Fruit fly (Drosophila melanogaster) whole organism, embryonic: ENCODE measurements around the gene Sf3b6.

ENCODE experiments used
- Abd-B ChIP-seq: fragments of 200-800 bp; sonication (Bioruptor generic); optimal IDR thresholded peaks from 2 replicates; lab custom pipeline; 2018; ENCODE audit warnings: missing biosample characterization, mild to moderate bottlenecking, missing genetic modification characterization, moderate library complexity
- Awh ChIP-seq: fragments of 200-800 bp; sonication (Bioruptor generic); IDR thresholded peaks from 2 replicates; pipeline ENCODE4, ENCODE4 v1.3.6; 2022; ENCODE audit warnings: missing biosample characterization, missing genetic modification characterization
- B-H1 ChIP-seq: fragments of 200-800 bp; sonication (Bioruptor generic); IDR thresholded peaks from 3 replicates; pipeline ENCODE4 v1.3.6; 2022; ENCODE audit warnings: missing biosample characterization, missing genetic modification characterization
- CG10267 ChIP-seq: fragments of 200-800 bp; sonication (Bioruptor generic); optimal IDR thresholded peaks from 2 replicates; lab custom pipeline; 2018; ENCODE audit warnings: missing biosample characterization, mild to moderate bottlenecking, missing genetic modification characterization, moderate library complexity
- CG10431 ChIP-seq: fragments of 200-800 bp; sonication (Bioruptor generic); optimal IDR thresholded peaks from 3 replicates; lab custom pipeline; 2018; ENCODE audit warnings: missing biosample characterization, mild to moderate bottlenecking, missing genetic modification characterization
- CG10959 ChIP-seq: fragments of 200-800 bp; sonication (Bioruptor generic); IDR thresholded peaks from 2 replicates; pipeline ENCODE4 v1.3.6; 2022; ENCODE audit warnings: missing biosample characterization, missing genetic modification characterization
- CG11085 ChIP-seq: fragments of 200-800 bp; sonication (Bioruptor generic); IDR thresholded peaks from 2 replicates; pipeline ENCODE4 v1.3.6; 2022; ENCODE audit warnings: missing biosample characterization, missing genetic modification characterization
- CG11560 ChIP-seq: fragments of 200-800 bp; sonication (Bioruptor generic); IDR thresholded peaks from 3 replicates; pipeline ENCODE4 v1.3.6; 2022; ENCODE audit warnings: missing biosample characterization, missing genetic modification characterization
- CG11696 ChIP-seq: fragments of 200-800 bp; sonication (Bioruptor generic); IDR thresholded peaks from 2 replicates; pipeline ENCODE4 v1.3.6; 2022; ENCODE audit warnings: missing biosample characterization, missing genetic modification characterization
- CG11723 ChIP-seq: fragments of 200-800 bp; sonication (Bioruptor generic); optimal IDR thresholded peaks from 2 replicates; lab custom pipeline; 2017; ENCODE audit warnings: missing biosample characterization, mild to moderate bottlenecking, missing genetic modification characterization
- CG12155 ChIP-seq: fragments of 200-800 bp; sonication (Bioruptor generic); optimal IDR thresholded peaks from 3 replicates; lab custom pipeline; 2016; ENCODE audit warnings: missing biosample characterization, missing genetic modification characterization
- CG12236 ChIP-seq: fragments of 200-800 bp; sonication (Bioruptor generic); optimal IDR thresholded peaks from 2 replicates; lab custom pipeline; 2016; ENCODE audit warnings: missing biosample characterization, missing genetic modification characterization
- CG13424 ChIP-seq: fragments of 200-800 bp; sonication (Bioruptor generic); optimal IDR thresholded peaks from 2 replicates; lab custom pipeline; 2019; ENCODE audit warnings: missing biosample characterization, mild to moderate bottlenecking, missing genetic modification characterization, moderate library complexity
- CG15479 ChIP-seq: fragments of 200-800 bp; sonication (Bioruptor generic); optimal IDR thresholded peaks from 3 replicates; lab custom pipeline; 2019; ENCODE audit warnings: missing biosample characterization, mild to moderate bottlenecking, missing genetic modification characterization, moderate library complexity
- CG1602 ChIP-seq: fragments of 200-800 bp; sonication (Bioruptor generic); optimal IDR thresholded peaks from 3 replicates; lab custom pipeline; 2016; ENCODE audit warnings: missing biosample characterization, missing genetic modification characterization
- CG2889 ChIP-seq: fragments of 200-800 bp; sonication (Bioruptor generic); IDR thresholded peaks from 3 replicates; pipeline ENCODE4 v1.3.6; 2022; ENCODE audit warnings: missing biosample characterization, missing genetic modification characterization
- CG3065 ChIP-seq: fragments of 200-800 bp; sonication (Bioruptor generic); optimal IDR thresholded peaks from 2 replicates; lab custom pipeline; 2016; ENCODE audit warnings: missing biosample characterization, missing genetic modification characterization
- CG3407 ChIP-seq: fragments of 200-800 bp; sonication (Bioruptor generic); optimal IDR thresholded peaks from 2 replicates; lab custom pipeline; 2018; ENCODE audit warnings: missing biosample characterization, mild to moderate bottlenecking, missing genetic modification characterization
- CG5245 ChIP-seq: fragments of 200-800 bp; sonication (Bioruptor generic); optimal IDR thresholded peaks from 3 replicates; lab custom pipeline; 2016; ENCODE audit warnings: missing biosample characterization, missing genetic modification characterization
- CG6683 ChIP-seq: fragments of 200-800 bp; sonication (Bioruptor generic); optimal IDR thresholded peaks from 2 replicates; lab custom pipeline; 2017; ENCODE audit warnings: missing biosample characterization, mild to moderate bottlenecking, missing genetic modification characterization, missing genetic modification reagents
- CG8388 ChIP-seq: fragments of 200-800 bp; sonication (Bioruptor generic); optimal IDR thresholded peaks from 2 replicates; lab custom pipeline; 2019; ENCODE audit warnings: missing biosample characterization, mild to moderate bottlenecking, missing genetic modification characterization, moderate library complexity
- CG9215 ChIP-seq: fragments of 200-800 bp; sonication (Bioruptor generic); IDR thresholded peaks from 2 replicates; pipeline ENCODE4 v1.3.6; 2022; ENCODE audit warnings: missing biosample characterization, missing genetic modification characterization
- CTCF ChIP-seq: fragments of 200-800 bp; sonication (Bioruptor generic); optimal IDR thresholded peaks from 2 replicates; lab custom pipeline; 2017; ENCODE audit warnings: missing biosample characterization, mild to moderate bottlenecking, missing genetic modification characterization, moderate library complexity
- Dad ChIP-seq: fragments of 200-800 bp; sonication (Bioruptor generic); optimal IDR thresholded peaks from 3 replicates; lab custom pipeline; 2016; ENCODE audit warnings: missing biosample characterization, missing genetic modification characterization
- Dp ChIP-seq: fragments of 200-800 bp; sonication (Bioruptor generic); optimal IDR thresholded peaks from 2 replicates; lab custom pipeline; 2018; ENCODE audit warnings: missing biosample characterization, mild to moderate bottlenecking, missing genetic modification characterization, moderate library complexity
- H15 ChIP-seq: fragments of 200-800 bp; sonication (Bioruptor generic); IDR thresholded peaks from 3 replicates; pipeline ENCODE4 v1.3.6; 2022; ENCODE audit warnings: missing biosample characterization, missing genetic modification characterization
- HLH3B ChIP-seq: fragments of 200-800 bp; sonication (Bioruptor generic); IDR thresholded peaks from 2 replicates; pipeline ENCODE4 v1.3.6; 2022; ENCODE audit warnings: missing biosample characterization, missing genetic modification characterization
- Hmr ChIP-seq: fragments of 200-800 bp; sonication (Bioruptor generic); optimal IDR thresholded peaks from 3 replicates; lab custom pipeline; 2017; ENCODE audit warnings: mild to moderate bottlenecking, missing biosample characterization, missing genetic modification reagents, missing genetic modification characterization
- Hmx ChIP-seq: fragments of 200-800 bp; sonication (Bioruptor generic); optimal IDR thresholded peaks from 2 replicates; lab custom pipeline; 2016; ENCODE audit warnings: missing biosample characterization, missing genetic modification characterization
- Meics ChIP-seq: fragments of 200-800 bp; sonication (Bioruptor generic); optimal IDR thresholded peaks from 2 replicates; lab custom pipeline; 2017; ENCODE audit warnings: missing biosample characterization, mild to moderate bottlenecking, missing genetic modification characterization
- Oli ChIP-seq: fragments of 200-800 bp; sonication (Bioruptor generic); optimal IDR thresholded peaks from 2 replicates; lab custom pipeline; 2018; ENCODE audit warnings: missing biosample characterization, mild to moderate bottlenecking, missing genetic modification characterization, moderate library complexity
- Optix ChIP-seq: fragments of 200-800 bp; sonication (Bioruptor generic); IDR thresholded peaks from 3 replicates; pipeline ENCODE4 v1.3.6; 2022; ENCODE audit warnings: missing biosample characterization, missing genetic modification characterization
- Sin3A ChIP-seq: fragments of >200 bp; optimal IDR thresholded peaks from 2 replicates; lab custom pipeline; 2018
- Sox100B ChIP-seq: fragments of 200-800 bp; sonication (Bioruptor generic); optimal IDR thresholded peaks from 3 replicates; lab custom pipeline; 2018; ENCODE audit warnings: missing biosample characterization, mild to moderate bottlenecking, missing genetic modification characterization
- amos ChIP-seq: fragments of 200-800 bp; sonication (Bioruptor generic); IDR thresholded peaks from 2 replicates; pipeline ENCODE4 v1.3.6; 2022; ENCODE audit warnings: missing biosample characterization, missing genetic modification characterization; ENCODE audit not compliant: partially characterized antibody
- btn ChIP-seq: fragments of 200-800 bp; sonication (Bioruptor generic); optimal IDR thresholded peaks from 2 replicates; lab custom pipeline; 2016; ENCODE audit warnings: missing biosample characterization, missing genetic modification characterization
- cg ChIP-seq: fragments of 200-800 bp; sonication (Bioruptor generic); optimal IDR thresholded peaks from 3 replicates; lab custom pipeline; 2019; ENCODE audit warnings: missing biosample characterization, mild to moderate bottlenecking, missing genetic modification characterization, moderate library complexity
- dan ChIP-seq: fragments of 200-800 bp; sonication (Bioruptor generic); IDR thresholded peaks from 2 replicates; pipeline ENCODE4 v1.3.6; 2022; ENCODE audit warnings: missing biosample characterization, missing genetic modification characterization
- dmrt99B ChIP-seq: fragments of 200-800 bp; sonication (Bioruptor generic); optimal IDR thresholded peaks from 2 replicates; lab custom pipeline; 2018; ENCODE audit warnings: missing biosample characterization, mild to moderate bottlenecking, missing genetic modification characterization, moderate library complexity
- dpn ChIP-seq, 2 experiments: fragments of 200-800 bp; sonication (Bioruptor generic); optimal IDR thresholded peaks; 3 replicates each; lab custom pipeline; 2016; ENCODE audit warnings: missing biosample characterization in 2 of 2, missing genetic modification characterization in 2 of 2
- fd102C ChIP-seq: fragments of 200-800 bp; sonication (Bioruptor generic); optimal IDR thresholded peaks from 2 replicates; lab custom pipeline; 2018; ENCODE audit warnings: missing biosample characterization, mild to moderate bottlenecking, missing genetic modification characterization, moderate library complexity
- gfzf ChIP-seq: fragments of 200-800 bp; sonication (Bioruptor generic); optimal IDR thresholded peaks from 2 replicates; lab custom pipeline; 2016; ENCODE audit warnings: missing biosample characterization, mild to moderate bottlenecking, missing genetic modification characterization, moderate library complexity
- grau ChIP-seq: fragments of 200-800 bp; optimal IDR thresholded peaks from 3 replicates; lab custom pipeline; 2019; ENCODE audit warnings: missing biosample characterization, mild to moderate bottlenecking, missing genetic modification characterization, moderate library complexity
- hkb ChIP-seq, 2 experiments: fragments of 200-800 bp in 1 of 2; fragments of >200 bp in 1 of 2; sonication (Bioruptor generic) in 1 of 2; IDR thresholded peaks in 1 of 2; optimal IDR thresholded peaks in 1 of 2; 2 replicates each; pipeline versions ENCODE4 v1.3.6 to Lab custom; 2017 to 2022; ENCODE audit warnings: missing biosample characterization in 1 of 2, missing genetic modification characterization in 1 of 2
- insv ChIP-seq, 2 experiments: fragments of 200-800 bp; sonication (Bioruptor generic); optimal IDR thresholded peaks; 3 replicates each; lab custom pipeline; 2016 to 2018; ENCODE audit warnings: missing biosample characterization in 2 of 2, missing genetic modification characterization in 2 of 2
- kni ChIP-seq: fragments of 200-800 bp; sonication (Bioruptor generic); optimal IDR thresholded peaks from 3 replicates; lab custom pipeline; 2017; ENCODE audit warnings: mild to moderate bottlenecking, missing biosample characterization, missing genetic modification reagents, missing genetic modification characterization
- scrt ChIP-seq: fragments of 200-800 bp; sonication (Bioruptor generic); optimal IDR thresholded peaks from 2 replicates; lab custom pipeline; 2018; ENCODE audit warnings: missing biosample characterization, mild to moderate bottlenecking, missing genetic modification characterization, moderate library complexity
- seq ChIP-seq: fragments of 200-800 bp; sonication (Bioruptor generic); IDR thresholded peaks from 2 replicates; pipeline ENCODE4 v1.3.6; 2022; ENCODE audit warnings: missing biosample characterization, missing genetic modification characterization
- sim ChIP-seq: fragments of 200-800 bp; sonication (Bioruptor generic); IDR thresholded peaks from 2 replicates; pipeline ENCODE4 v1.3.6; 2022; ENCODE audit warnings: missing biosample characterization, missing genetic modification characterization
- tll ChIP-seq, 2 experiments: fragments of 200-800 bp in 1 of 2; fragments of >200 bp in 1 of 2; sonication (Bioruptor generic) in 1 of 2; optimal IDR thresholded peaks; 2 replicates each; lab custom pipeline; 2017 to 2019; ENCODE audit warnings: missing biosample characterization in 2 of 2, missing genetic modification characterization in 2 of 2, mild to moderate bottlenecking in 1 of 2, moderate library complexity in 1 of 2

Gene Sf3b6

dm6 chr3L:6184884-6185438, 8.0 kb downstream of the Sf3b6 start, which contains the start of the genes D19B and CG43293 (continued):
- TF ChIP-seq Dad (peak; percentile 80), sim (GFP tag; lab: Robert Waterston, UW) (peak; percentile 69), Optix (GFP tag; lab: Robert Waterston, UW) (peak; percentile 93), CG11560 (tag; lab: Robert Waterston, UW) (peak; percentile 72; the same call in 2 of the 3 replicates), CG12236 (GFP tag; lab: Kevin White, UChicago) (peak; percentile 64), Hmr (GFP tag; lab: Kevin White, UChicago) (peak; percentile 90), fd102C (GFP tag; lab: Kevin White, UChicago) (peak; percentile 12), Sox100B (GFP tag; lab: Kevin White, UChicago) (peak; percentile 85), insv (GFP tag; optimal IDR thresholded peaks at IDR 0.05; lab: Kevin White, UChicago) (peak in 1 of 2 experiments; percentile 69), CG10431 (peak; percentile 56), Abd-B (GFP tag; lab: Kevin White, UChicago) (peak; percentile 65), cg (GFP tag; lab: Kevin White, UChicago) (peak; percentile 97), CG12155 (GFP tag; lab: Kevin White, UChicago) (peak; percentile 100), Dp (GFP tag; lab: Kevin White, UChicago) (peak; percentile 25), dmrt99B (peak; percentile 90), CG13424 (tag; lab: Kevin White, UChicago) (peak; percentile 87), Hmx (GFP tag; lab: Kevin White, UChicago) (peak; percentile 48), CG11696 (GFP tag; lab: Robert Waterston, UW) (peak; percentile 99), hkb (optimal IDR thresholded peaks at IDR 0.05; lab: Kevin White, UChicago) (no peak), hkb (GFP tag; IDR thresholded peaks at IDR 0.05; lab: Robert Waterston, UW) (peak; percentile 91), CG1602 (peak; percentile 88), CG8388 (GFP tag; lab: Kevin White, UChicago) (peak; percentile 79), CG15479 (GFP tag; lab: Kevin White, UChicago) (peak; percentile 31), CG11723 (GFP tag; lab: Kevin White, UChicago) (peak; percentile 82), CG5245 (GFP tag; lab: Kevin White, UChicago) (peak; percentile 84), HLH3B (GFP tag; lab: Robert Waterston, UW) (peak; percentile 91), CG3065 (GFP tag; lab: Kevin White, UChicago) (peak; percentile 90), dan (GFP tag; lab: Robert Waterston, UW) (no peak), seq (GFP tag; lab: Robert Waterston, UW) (peak; percentile 78), CG10267 (tag; lab: Kevin White, UChicago) (peak; percentile 82), dpn (GFP tag; optimal IDR thresholded peaks at IDR 0.05; lab: Kevin White, UChicago) (peak; percentile 92 to 93), CTCF (GFP tag; lab: Kevin White, UChicago) (no peak), Meics (peak; percentile 90), gfzf (peak; percentile 21), CG10959 (GFP tag; lab: Robert Waterston, UW) (peak; percentile 81), tll (GFP tag; optimal IDR thresholded peaks at IDR 0.05; lab: Kevin White, UChicago) (peak in 1 of 2 experiments; percentile 76), scrt (GFP tag; lab: Kevin White, UChicago) (peak; percentile 73), Awh (GFP tag; lab: Robert Waterston, UW) (peak; percentile 93), grau (tag; lab: Kevin White, UChicago) (peak; percentile 85), B-H1 (peak; percentile 89), CG2889 (peak; percentile 88), CG9215 (peak; percentile 81), btn (GFP tag; lab: Kevin White, UChicago) (peak; percentile 67), H15 (GFP tag; lab: Robert Waterston, UW) (peak; percentile 87), CG11085 (GFP tag; lab: Robert Waterston, UW) (peak; percentile 88), Sin3A (lab: Kevin White, UChicago) (no peak), amos (GFP tag; lab: Robert Waterston, UW) (peak; percentile 55; the same call in 1 of the 2 replicates), Oli (tag; lab: Kevin White, UChicago) (peak; percentile 83), CG6683 (peak; percentile 69), kni (no peak), CG3407 (peak; percentile 65)
